Fruit fly (Drosophila melanogaster) whole organism, embryonic: ENCODE results near the gene CG32700.

Source experiments
- CG10431 ChIP-seq: fragments of 200-800 bp; sonication (Bioruptor generic); optimal IDR thresholded peaks from 3 replicates; lab custom pipeline; 2018; ENCODE audit warnings: missing biosample characterization, mild to moderate bottlenecking, missing genetic modification characterization
- CG10654 ChIP-seq: fragments of 200-800 bp; sonication (Bioruptor generic); optimal IDR thresholded peaks from 2 replicates; lab custom pipeline; 2016; ENCODE audit warnings: missing biosample characterization, missing genetic modification characterization
- CG11695 ChIP-seq: fragments of 200-800 bp; sonication (Bioruptor generic); IDR thresholded peaks from 3 replicates; pipeline ENCODE4 v1.3.6; 2022; ENCODE audit warnings: missing biosample characterization, missing genetic modification characterization
- CG13123 ChIP-seq: fragments of 200-800 bp; sonication (Bioruptor generic); optimal IDR thresholded peaks from 2 replicates; lab custom pipeline; 2016; ENCODE audit warnings: missing biosample characterization, missing genetic modification characterization
- CG15073 ChIP-seq: fragments of 200-800 bp; sonication (Bioruptor generic); optimal IDR thresholded peaks from 2 replicates; lab custom pipeline; 2016; ENCODE audit warnings: missing biosample characterization, missing genetic modification characterization
- CG15269 ChIP-seq: fragments of 200-800 bp; sonication (Bioruptor generic); optimal IDR thresholded peaks from 2 replicates; lab custom pipeline; 2018; ENCODE audit warnings: missing biosample characterization, mild to moderate bottlenecking, missing genetic modification characterization, moderate library complexity
- CG17802 ChIP-seq: fragments of 200-800 bp; sonication (Bioruptor generic); optimal IDR thresholded peaks from 2 replicates; lab custom pipeline; 2018; ENCODE audit warnings: missing biosample characterization, mild to moderate bottlenecking, missing genetic modification characterization, moderate library complexity
- CG18599 ChIP-seq: fragments of 200-800 bp; sonication (Bioruptor generic); optimal IDR thresholded peaks from 3 replicates; lab custom pipeline; 2017; ENCODE audit warnings: missing biosample characterization, missing genetic modification characterization, mild to moderate bottlenecking, moderate library complexity, missing genetic modification reagents
- CG18764 ChIP-seq: fragments of 200-800 bp; sonication (Bioruptor generic); optimal IDR thresholded peaks from 3 replicates; lab custom pipeline; 2016; ENCODE audit warnings: missing biosample characterization, missing genetic modification characterization
- CG2116 ChIP-seq: fragments of 200-800 bp; sonication (Bioruptor generic); optimal IDR thresholded peaks from 3 replicates; lab custom pipeline; 2018; ENCODE audit warnings: missing biosample characterization, mild to moderate bottlenecking, missing genetic modification characterization
- CG30020 ChIP-seq: fragments of 200-800 bp; optimal IDR thresholded peaks from 2 replicates; lab custom pipeline; 2019; ENCODE audit warnings: missing biosample characterization, mild to moderate bottlenecking, missing genetic modification characterization, moderate library complexity
- CG32532 ChIP-seq: fragments of 200-800 bp; sonication (Bioruptor generic); IDR thresholded peaks from 2 replicates; pipeline ENCODE4 v1.3.6; 2022; ENCODE audit warnings: missing biosample characterization, missing genetic modification characterization
- CG3726 ChIP-seq: fragments of 200-800 bp; sonication (Bioruptor generic); IDR thresholded peaks from 3 replicates; pipeline ENCODE4, ENCODE4 v1.3.6; 2022; ENCODE audit warnings: missing biosample characterization, missing genetic modification characterization
- CG3838 ChIP-seq: fragments of 200-800 bp; sonication (Bioruptor generic); optimal IDR thresholded peaks from 3 replicates; lab custom pipeline; 2016; ENCODE audit warnings: missing biosample characterization, missing genetic modification characterization
- CG4424 ChIP-seq: fragments of 200-800 bp; sonication (Bioruptor generic); optimal IDR thresholded peaks from 3 replicates; lab custom pipeline; 2016; ENCODE audit warnings: missing biosample characterization, missing genetic modification characterization
- CG5245 ChIP-seq: fragments of 200-800 bp; sonication (Bioruptor generic); optimal IDR thresholded peaks from 3 replicates; lab custom pipeline; 2016; ENCODE audit warnings: missing biosample characterization, missing genetic modification characterization
- CG6272 ChIP-seq: fragments of 200-800 bp; sonication (Bioruptor generic); IDR thresholded peaks from 2 replicates; pipeline ENCODE4 v1.3.6; 2022; ENCODE audit warnings: missing biosample characterization, missing genetic modification characterization
- CG6813 ChIP-seq: fragments of 200-800 bp; sonication (Bioruptor generic); optimal IDR thresholded peaks from 2 replicates; lab custom pipeline; 2017; ENCODE audit warnings: missing biosample characterization, missing genetic modification characterization, mild to moderate bottlenecking, moderate library complexity, missing genetic modification reagents
- CG7556 ChIP-seq: fragments of 200-800 bp; sonication (Bioruptor generic); optimal IDR thresholded peaks from 2 replicates; lab custom pipeline; 2017; ENCODE audit warnings: missing biosample characterization, mild to moderate bottlenecking, missing genetic modification characterization
- CG9437 ChIP-seq: fragments of 200-800 bp; sonication (Bioruptor generic); optimal IDR thresholded peaks from 2 replicates; lab custom pipeline; 2018; ENCODE audit warnings: missing biosample characterization, mild to moderate bottlenecking, missing genetic modification characterization
- CG9797 ChIP-seq: fragments of 200-800 bp; sonication (Bioruptor generic); optimal IDR thresholded peaks from 3 replicates; lab custom pipeline; 2018; ENCODE audit warnings: missing biosample characterization, mild to moderate bottlenecking, missing genetic modification characterization
- Dbx ChIP-seq: fragments of 200-800 bp; sonication (Bioruptor generic); IDR thresholded peaks from 3 replicates; pipeline ENCODE4 v1.3.6; 2022; ENCODE audit warnings: missing biosample characterization, missing genetic modification characterization
- Dek ChIP-seq: fragments of 200-800 bp; sonication (Bioruptor generic); optimal IDR thresholded peaks from 3 replicates; lab custom pipeline; 2019; ENCODE audit warnings: missing biosample characterization, mild to moderate bottlenecking, missing genetic modification characterization, moderate library complexity
- Ets65A ChIP-seq: fragments of 200-800 bp; sonication (Bioruptor generic); peaks from one replicate; lab custom pipeline; 2016; ENCODE audit warnings: missing biosample characterization, missing genetic modification characterization
- Fer1 ChIP-seq: fragments of 200-800 bp; sonication (Bioruptor generic); optimal IDR thresholded peaks from 2 replicates; lab custom pipeline; 2017; ENCODE audit warnings: missing biosample characterization, mild to moderate bottlenecking, missing genetic modification characterization
- Fer2 ChIP-seq: fragments of 200-800 bp; sonication (Bioruptor generic); optimal IDR thresholded peaks from 2 replicates; lab custom pipeline; 2018; ENCODE audit warnings: missing biosample characterization, mild to moderate bottlenecking, missing genetic modification characterization, moderate library complexity
- HHEX ChIP-seq: fragments of 200-800 bp; sonication (Bioruptor generic); optimal IDR thresholded peaks from 3 replicates; lab custom pipeline; 2017; ENCODE audit warnings: missing biosample characterization, mild to moderate bottlenecking, missing genetic modification characterization, missing genetic modification reagents
- Hr39 ChIP-seq: fragments of >200 bp; optimal IDR thresholded peaks from 2 replicates; lab custom pipeline; 2017
- Lhr ChIP-seq: fragments of 200-800 bp; sonication (Bioruptor generic); optimal IDR thresholded peaks from 3 replicates; lab custom pipeline; 2017; ENCODE audit warnings: mild to moderate bottlenecking, missing biosample characterization, missing genetic modification reagents, missing genetic modification characterization
- Lim3 ChIP-seq: fragments of 200-800 bp; sonication (Bioruptor generic); IDR thresholded peaks from 2 replicates; pipeline ENCODE4 v1.3.6; 2022; ENCODE audit warnings: missing biosample characterization, missing genetic modification characterization
- MESR4 ChIP-seq: fragments of 200-800 bp; sonication (Bioruptor generic); optimal IDR thresholded peaks from 2 replicates; lab custom pipeline; 2018; ENCODE audit warnings: missing biosample characterization, mild to moderate bottlenecking, missing genetic modification characterization, moderate library complexity
- Mad ChIP-seq: fragments of 200-800 bp; sonication (Bioruptor generic); optimal IDR thresholded peaks from 2 replicates; lab custom pipeline; 2016; ENCODE audit warnings: missing biosample characterization, missing genetic modification characterization
- Nf-YC ChIP-seq: fragments of 200-800 bp; optimal IDR thresholded peaks from 3 replicates; lab custom pipeline; 2019; ENCODE audit warnings: missing biosample characterization, mild to moderate bottlenecking, missing genetic modification characterization, moderate library complexity
- ase ChIP-seq: fragments of 200-800 bp; sonication (Bioruptor generic); IDR thresholded peaks from 3 replicates; pipeline ENCODE4 v1.3.6; 2022; ENCODE audit warnings: missing biosample characterization, missing genetic modification characterization
- bsh ChIP-seq, 2 experiments: fragments of 200-800 bp; sonication (Bioruptor generic); optimal IDR thresholded peaks; 2 replicates each; lab custom pipeline; 2017 to 2018; ENCODE audit warnings: mild to moderate bottlenecking in 2 of 2, missing biosample characterization in 2 of 2, missing genetic modification characterization in 2 of 2, moderate library complexity in 1 of 2
- cg ChIP-seq: fragments of 200-800 bp; sonication (Bioruptor generic); optimal IDR thresholded peaks from 3 replicates; lab custom pipeline; 2019; ENCODE audit warnings: missing biosample characterization, mild to moderate bottlenecking, missing genetic modification characterization, moderate library complexity
- dimm ChIP-seq: fragments of 200-800 bp; sonication (Bioruptor generic); IDR thresholded peaks from 2 replicates; pipeline ENCODE4 v1.3.6; 2022; ENCODE audit warnings: missing biosample characterization, missing genetic modification characterization
- dpn ChIP-seq, 2 experiments: fragments of 200-800 bp; sonication (Bioruptor generic); optimal IDR thresholded peaks; 3 replicates each; lab custom pipeline; 2016; ENCODE audit warnings: missing biosample characterization in 2 of 2, missing genetic modification characterization in 2 of 2
- ems ChIP-seq: fragments of 200-800 bp; sonication (Bioruptor generic); optimal IDR thresholded peaks from 3 replicates; lab custom pipeline; 2016; ENCODE audit warnings: missing biosample characterization, missing genetic modification characterization
- fru ChIP-seq: fragments of >200 bp; optimal IDR thresholded peaks from 2 replicates; lab custom pipeline; 2017
- hbn ChIP-seq: fragments of 200-800 bp; sonication (Bioruptor generic); IDR thresholded peaks from 2 replicates; pipeline ENCODE4 v1.3.6; 2022; ENCODE audit warnings: missing biosample characterization, missing genetic modification characterization; ENCODE audit not compliant: partially characterized antibody
- lov ChIP-seq, 2 experiments: fragments of 200-800 bp in 1 of 2; fragments of >200 bp in 1 of 2; sonication (Bioruptor generic) in 1 of 2; IDR thresholded peaks in 1 of 2; optimal IDR thresholded peaks in 1 of 2; 2 replicates in 1 of 2; 3 replicates in 1 of 2; pipeline versions ENCODE4 v1.3.6 to Lab custom; 2017 to 2022; ENCODE audit warnings: missing biosample characterization in 1 of 2, missing genetic modification characterization in 1 of 2
- pfk ChIP-seq: fragments of 200-800 bp; sonication (Bioruptor generic); optimal IDR thresholded peaks from 2 replicates; lab custom pipeline; 2018; ENCODE audit warnings: missing biosample characterization, mild to moderate bottlenecking, missing genetic modification characterization, moderate library complexity
- slp2 ChIP-seq: fragments of 200-800 bp; sonication (Bioruptor generic); optimal IDR thresholded peaks from 2 replicates; lab custom pipeline; 2016; ENCODE audit warnings: missing biosample characterization, missing genetic modification characterization
- sna ChIP-seq: fragments of 200-800 bp; sonication (Bioruptor generic); IDR thresholded peaks from 2 replicates; pipeline ENCODE4 v1.3.6; 2022; ENCODE audit warnings: missing biosample characterization, missing genetic modification characterization; ENCODE audit not compliant: partially characterized antibody
- stwl ChIP-seq: fragments of 200-800 bp; sonication (Bioruptor generic); optimal IDR thresholded peaks from 3 replicates; lab custom pipeline; 2018; ENCODE audit warnings: missing biosample characterization, mild to moderate bottlenecking, missing genetic modification characterization, moderate library complexity
- tin ChIP-seq: fragments of 200-800 bp; sonication (Bioruptor generic); optimal IDR thresholded peaks from 3 replicates; lab custom pipeline; 2016; ENCODE audit warnings: missing biosample characterization, missing genetic modification characterization
- tio ChIP-seq: fragments of 200-800 bp; sonication (Bioruptor generic); optimal IDR thresholded peaks from 2 replicates; lab custom pipeline; 2017; ENCODE audit warnings: missing biosample characterization, missing genetic modification characterization, inconsistent platforms
- vvl ChIP-seq: fragments of 200-800 bp; sonication (Bioruptor generic); IDR thresholded peaks from 2 replicates; pipeline ENCODE4 v1.3.6; 2022; ENCODE audit warnings: missing biosample characterization, missing genetic modification characterization
- yki ChIP-seq: fragments of >200 bp; optimal IDR thresholded peaks from 3 replicates; lab custom pipeline; 2018
- zen2 ChIP-seq: fragments of 200-800 bp; sonication (Bioruptor generic); IDR thresholded peaks from 3 replicates; pipeline ENCODE4 v1.3.6; 2022; ENCODE audit warnings: missing biosample characterization, missing genetic modification characterization; ENCODE audit not compliant: partially characterized antibody

The CG32700 gene

DNA sequence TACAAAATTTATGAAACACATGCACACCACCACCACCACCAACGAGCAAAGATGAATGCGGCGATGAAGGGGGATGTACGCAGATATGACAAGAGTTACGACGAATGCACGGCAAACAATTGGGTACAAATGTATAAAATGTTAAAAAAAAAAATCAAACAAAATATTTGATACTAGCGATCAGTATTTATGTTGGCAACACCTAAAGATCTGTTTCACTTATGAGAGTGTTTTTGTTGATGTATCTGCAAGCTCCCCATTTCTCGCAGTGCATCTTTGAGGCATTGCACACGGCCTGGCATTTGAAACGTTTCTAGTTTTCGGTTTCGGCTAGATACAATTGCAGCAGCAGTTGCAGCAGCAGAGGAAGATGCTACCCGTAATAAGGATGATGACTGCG, 63.8 kb downstream of the CG32700 start (continued):
- TF ChIP-seq Mad (GFP tag; lab: Kevin White, UChicago) (peak; percentile 49), Fer2 (no peak), slp2 (GFP tag; lab: Kevin White, UChicago) (peak; percentile 67), lov (optimal IDR thresholded peaks at IDR 0.05; lab: Kevin White, UChicago) (no peak), lov (GFP tag; IDR thresholded peaks at IDR 0.05; lab: Robert Waterston, UW) (peak; percentile 85), tio (peak; percentile 76), dimm (GFP tag; lab: Robert Waterston, UW) (peak; percentile 55; the same call in 1 of the 2 replicates), CG15073 (GFP tag; lab: Kevin White, UChicago) (no peak), CG11695 (GFP tag; lab: Robert Waterston, UW) (peak; percentile 61; the same call in 2 of the 3 replicates), CG6813 (GFP tag; lab: Kevin White, UChicago) (peak; percentile 56), Dek (peak; percentile 12), Lhr (GFP tag; lab: Kevin White, UChicago) (peak; percentile 51), yki (lab: Kevin White, UChicago) (no peak), CG5245 (GFP tag; lab: Kevin White, UChicago) (peak; percentile 75), CG18764 (GFP tag; lab: Kevin White, UChicago) (peak; percentile 50), CG4424 (peak; percentile 82), hbn (GFP tag; lab: Robert Waterston, UW) (no peak), CG3726 (peak; percentile 74; the same call in 2 of the 3 replicates), fru (no peak), Dbx (GFP tag; lab: Robert Waterston, UW) (no peak), CG2116 (peak; percentile 9), CG17802 (tag; lab: Kevin White, UChicago) (peak; percentile 29), zen2 (GFP tag; lab: Robert Waterston, UW) (no peak), CG3838 (GFP tag; lab: Kevin White, UChicago) (no peak), CG18599 (peak; percentile 75), MESR4 (GFP tag; lab: Kevin White, UChicago) (no peak), stwl (tag; lab: Kevin White, UChicago) (peak; percentile 35), Nf-YC (tag; lab: Kevin White, UChicago) (no peak), CG9437 (GFP tag; lab: Kevin White, UChicago) (peak; percentile 50), CG32532 (GFP tag; lab: Robert Waterston, UW) (no peak), CG30020 (tag; lab: Kevin White, UChicago) (no peak), Hr39 (lab: Kevin White, UChicago) (no peak), cg (GFP tag; lab: Kevin White, UChicago) (no peak), CG10654 (GFP tag; lab: Kevin White, UChicago) (peak; percentile 71), CG9797 (GFP tag; lab: Kevin White, UChicago) (no peak), ems (GFP tag; lab: Kevin White, UChicago) (peak; percentile 68), vvl (GFP tag; lab: Robert Waterston, UW) (peak; percentile 88), CG7556 (GFP tag; lab: Kevin White, UChicago) (peak; percentile 73), bsh (GFP tag; optimal IDR thresholded peaks at IDR 0.05; lab: Kevin White, UChicago) (peak in 1 of 2 experiments; percentile 87), Fer1 (GFP tag; lab: Kevin White, UChicago) (peak; percentile 37), CG10431 (peak; percentile 37), CG6272 (GFP tag; lab: Robert Waterston, UW) (peak; percentile 49; the same call in 1 of the 2 replicates), Ets65A (GFP tag; lab: Kevin White, UChicago) (peak; percentile 97), pfk (GFP tag; lab: Kevin White, UChicago) (no peak), sna (no peak), dpn (GFP tag; optimal IDR thresholded peaks at IDR 0.05; lab: Kevin White, UChicago) (peak; percentile 64 to 78), CG15269 (tag; lab: Kevin White, UChicago) (peak; percentile 64), HHEX (GFP tag; lab: Kevin White, UChicago) (peak; percentile 65), CG13123 (GFP tag; lab: Kevin White, UChicago) (peak; percentile 44), Lim3 (no peak), ase (0 out of 3 replicates have a peak, but pooled peaks have one; percentile 27), tin (GFP tag; lab: Kevin White, UChicago) (peak; percentile 87)
